Worm (Caenorhabditis elegans): ENCODE results near the gene C26B9.2.

ce11 chrX:5303500-5303899 lies 36.5 kb upstream of the C26B9.2 start, which contains the start of gene ags-3:
- TF ChIP-seq nhr-6 (tag; optimal IDR thresholded peaks at IDR 0.05): no peak
- no peak for TF ChIP-seq snpc-4 (tag; optimal IDR thresholded peaks at IDR 0.05)
- TF ChIP-seq unc-62 (GFP tag; optimal IDR thresholded peaks at IDR 0.05): no peak
- no peak for TF ChIP-seq zag-1 (tag; optimal IDR thresholded peaks at IDR 0.05)
- TF ChIP-seq fos-1 (tag; optimal IDR thresholded peaks at IDR 0.05): no peak
- no peak for TF ChIP-seq ceh-16 (tag; optimal IDR thresholded peaks at IDR 0.05)
- no peak for TF ChIP-seq lin-13 (GFP tag; optimal IDR thresholded peaks at IDR 0.05)
- TF ChIP-seq nhr-23 (tag; optimal IDR thresholded peaks at IDR 0.05): no peak
- TF ChIP-seq elt-3 (tag; optimal IDR thresholded peaks at IDR 0.05): no peak
- TF ChIP-seq ZK546.5 (tag; optimal IDR thresholded peaks at IDR 0.05): no peak
- TF ChIP-seq egl-27 (tag; optimal IDR thresholded peaks at IDR 0.05): no peak
- TF ChIP-seq nhr-237 (tag; optimal IDR thresholded peaks at IDR 0.05): no peak
- no peak for TF ChIP-seq skn-1 (tag; optimal IDR thresholded peaks at IDR 0.05)

Measured in whole organism, L2 larva.